Fruit fly (Drosophila melanogaster): ENCODE data around the gene BBS5.

The BBS5 gene

dm6 chr3R:4804828-4805707, 11.1 kb upstream of the BBS5 start (continued):
- TF ChIP-seq CG13296 (GFP tag; optimal IDR thresholded peaks at IDR 0.05) (peak; percentile 63), pros (GFP tag; optimal IDR thresholded peaks at IDR 0.05) (peak; percentile 62), trh (GFP tag; optimal IDR thresholded peaks at IDR 0.05) (no peak), Sry-δ (GFP tag; optimal IDR thresholded peaks at IDR 0.05) (peak; percentile 36), CG6813 (GFP tag; optimal IDR thresholded peaks at IDR 0.05) (peak; percentile 62), twi (tag; optimal IDR thresholded peaks at IDR 0.05) (peak; percentile 23), CG11398 (GFP tag; optimal IDR thresholded peaks at IDR 0.05) (no peak), CG13123 (GFP tag; optimal IDR thresholded peaks at IDR 0.05) (no peak), CG7357 (GFP tag; IDR thresholded peaks at IDR 0.05) (peak; percentile 53; the same call in 1 of the 3 replicates), CG18476 (GFP tag; optimal IDR thresholded peaks at IDR 0.05) (no peak), PHDP (tag; optimal IDR thresholded peaks at IDR 0.05) (peak; percentile 78), Sox100B (GFP tag; optimal IDR thresholded peaks at IDR 0.05) (peak; percentile 77), sr (GFP tag; IDR thresholded peaks at IDR 0.05) (peak; percentile 56; the same call in 2 of the 3 replicates), amos (GFP tag; IDR thresholded peaks at IDR 0.05; ENCODE audit: partially characterized antibody) (no peak), seq (GFP tag; IDR thresholded peaks at IDR 0.05) (no peak; the same call in 1 of the 2 replicates), peb (GFP tag; IDR thresholded peaks at IDR 0.05) (no peak), grn (GFP tag; optimal IDR thresholded peaks at IDR 0.05) (no peak), ro (GFP tag; IDR thresholded peaks at IDR 0.05) (no peak), ind (GFP tag; optimal IDR thresholded peaks at IDR 0.05) (peak; percentile 37), CG11695 (GFP tag; IDR thresholded peaks at IDR 0.05) (peak; percentile 75), CrebB (tag; optimal IDR thresholded peaks at IDR 0.05) (no peak), kni (GFP tag; optimal IDR thresholded peaks at IDR 0.05) (peak; percentile 85), Rfx (GFP tag; IDR thresholded peaks at IDR 0.05) (peak; percentile 4), CG10147 (GFP tag; optimal IDR thresholded peaks at IDR 0.05) (peak; percentile 45), Pdp1 (GFP tag; optimal IDR thresholded peaks at IDR 0.05) (peak; percentile 1 to 92), CG4707 (GFP tag; optimal IDR thresholded peaks at IDR 0.05) (peak; percentile 25), CG12942 (GFP tag; optimal IDR thresholded peaks at IDR 0.05) (peak; percentile 26), HHEX (GFP tag; optimal IDR thresholded peaks at IDR 0.05) (peak; percentile 69), D (optimal IDR thresholded peaks at IDR 0.05) (no peak), D (GFP tag; optimal IDR thresholded peaks at IDR 0.05) (peak; percentile 55), CG17385 (GFP tag; optimal IDR thresholded peaks at IDR 0.05) (peak; percentile 66), disco-r (GFP tag; optimal IDR thresholded peaks at IDR 0.05) (no peak), CG10979 (tag; optimal IDR thresholded peaks at IDR 0.05) (peak; percentile 70), wek (GFP tag; optimal IDR thresholded peaks at IDR 0.05) (no peak), CG18599 (GFP tag; optimal IDR thresholded peaks at IDR 0.05) (peak; percentile 71), CG6254 (GFP tag; optimal IDR thresholded peaks at IDR 0.05) (peak; percentile 61), CG12769 (tag; optimal IDR thresholded peaks at IDR 0.05) (peak; percentile 86), CG34422 (GFP tag; IDR thresholded peaks at IDR 0.05) (peak; percentile 70; the same call in 2 of the 3 replicates), CG31441 (GFP tag; IDR thresholded peaks at IDR 0.05) (peak; percentile 85), ab (GFP tag; optimal IDR thresholded peaks at IDR 0.05) (peak; percentile 27), CG15011 (GFP tag; optimal IDR thresholded peaks at IDR 0.05) (peak; percentile 40), al (GFP tag; IDR thresholded peaks at IDR 0.05) (no peak; the same call in 1 of the 2 replicates), slbo (GFP tag; IDR thresholded peaks at IDR 0.05) (peak; percentile 68), CG8290 (GFP tag; optimal IDR thresholded peaks at IDR 0.05) (no peak), CG8290 (tag; optimal IDR thresholded peaks at IDR 0.05) (peak in 1 of 2 experiments; percentile 33), cas (GFP tag; IDR thresholded peaks at IDR 0.05) (no peak), CG33213 (GFP tag; optimal IDR thresholded peaks at IDR 0.05) (no peak), CG8388 (GFP tag; optimal IDR thresholded peaks at IDR 0.05) (peak; percentile 76), nmo (GFP tag; optimal IDR thresholded peaks at IDR 0.05) (peak; percentile 81)
